Worm (Caenorhabditis elegans) whole organism, L1 larva: ENCODE results near the gene F25D1.8.

Experiments used
- C16A3.4 ChIP-seq: fragments of 150-350 bp; optimal IDR thresholded peaks from 2 replicates; lab custom pipeline; 2014; ENCODE audit warnings: missing biosample characterization, missing genetic modification characterization
- aha-1 ChIP-seq: fragments of 150-350 bp; optimal IDR thresholded peaks from 2 replicates; lab custom pipeline; 2014; ENCODE audit warnings: missing biosample characterization, missing genetic modification characterization
- ceh-82 ChIP-seq, 3 experiments: fragments of 150-350 bp in 1 of 3; sonication (generic microtip) in 2 of 3; optimal IDR thresholded peaks; 2 replicates each; lab custom pipeline; 2014 to 2017; ENCODE audit warnings: missing biosample characterization in 3 of 3, missing genetic modification characterization in 3 of 3
- ces-1 ChIP-seq: fragments of 150-350 bp; optimal IDR thresholded peaks from 2 replicates; lab custom pipeline; 2014; ENCODE audit warnings: missing biosample characterization, missing genetic modification reagents, missing genetic modification characterization
- elt-2 ChIP-seq: sonication (generic microtip); optimal IDR thresholded peaks from 2 replicates; lab custom pipeline; 2016; ENCODE audit warnings: missing genetic modification characterization, mild to moderate bottlenecking, inconsistent platforms, missing compliant biosample characterization, missing genetic modification reagents
- lin-15B ChIP-seq: fragments of 150-350 bp; sonication (generic microtip); optimal IDR thresholded peaks from 3 replicates; lab custom pipeline; 2014; ENCODE audit warnings: missing biosample characterization, missing genetic modification characterization
- pqm-1 ChIP-seq: sonication (generic microtip); optimal IDR thresholded peaks from 3 replicates; lab custom pipeline; 2017; ENCODE audit warnings: missing biosample characterization, missing genetic modification characterization
- unc-62 ChIP-seq: fragments of 150-350 bp; optimal IDR thresholded peaks from 2 replicates; lab custom pipeline; 2014; ENCODE audit warnings: missing biosample characterization, missing genetic modification reagents, missing genetic modification characterization
- ztf-4 ChIP-seq: fragments of 150-350 bp; optimal IDR thresholded peaks from 2 replicates; lab custom pipeline; 2014; ENCODE audit warnings: missing biosample characterization, missing genetic modification characterization

- TF ChIP-seq aha-1 (tag; lab: Kevin White, UChicago) (no peak), elt-2 (tag; lab: Kevin White, UChicago) (no peak), C16A3.4 (tag; lab: Kevin White, UChicago) (no peak), lin-15B (tag; lab: Kevin White, UChicago) (no peak), ces-1 (GFP tag; lab: Kevin White, UChicago) (no peak), unc-62 (no peak), ceh-82 (tag; optimal IDR thresholded peaks at IDR 0.05; lab: Kevin White, UChicago) (no peak), ztf-4 (no peak), pqm-1 (tag; lab: Kevin White, UChicago) (no peak)
These were observed 35.3 kb upstream of the F25D1.8 start, which contains the start of gene C35A5.10 for ce11 chrV:10503893-10504292.
